Worm (Caenorhabditis elegans) whole organism, L4 larva: ENCODE data around the gene try-1.
A peak's percentile ranks its signal among the peaks of the same experiment; 100 is the strongest.

Experiments
- ceh-82 ChIP-seq: sonication (generic microtip); optimal IDR thresholded peaks from 2 replicates; lab custom pipeline; 2017; ENCODE audit warnings: missing biosample characterization, missing genetic modification characterization
- dpl-1 ChIP-seq: fragments of 150-350 bp; optimal IDR thresholded peaks from 2 replicates; lab custom pipeline; 2014; ENCODE audit warnings: missing biosample characterization, missing genetic modification reagents, missing genetic modification characterization
- lin-1 ChIP-seq: fragments of 200-800 bp; sonication (Bioruptor generic); IDR thresholded peaks from 2 replicates; pipeline ENCODE4 v1.3.6; 2022; ENCODE audit warnings: missing genetic modification reagents, missing genetic modification characterization, missing compliant biosample characterization
- madf-9 ChIP-seq: fragments of 200-800 bp; sonication (Bioruptor generic); conservative IDR thresholded peaks from 2 replicates; pipeline ENCODE4 v1.3.6; 2022; ENCODE audit warnings: missing genetic modification reagents, missing genetic modification characterization, missing compliant biosample characterization
- nhr-25 ChIP-seq: sonication (generic microtip); optimal IDR thresholded peaks from 2 replicates; lab custom pipeline; 2017; ENCODE audit warnings: missing genetic modification characterization, mild to moderate bottlenecking, missing compliant biosample characterization, antibody characterized with exemption, moderate library complexity, borderline replicate concordance; ENCODE audit not compliant: insufficient read depth
- pqm-1 ChIP-seq: sonication (generic microtip); optimal IDR thresholded peaks from 2 replicates; lab custom pipeline; 2017; ENCODE audit warnings: missing biosample characterization, missing genetic modification characterization
- tra-1 ChIP-seq: fragments of 200-800 bp; sonication (Bioruptor generic); IDR thresholded peaks from 2 replicates; pipeline ENCODE4 v1.3.6; 2022; ENCODE audit warnings: missing genetic modification reagents, missing genetic modification characterization, missing compliant biosample characterization
- unc-39 ChIP-seq: sonication (generic microtip); optimal IDR thresholded peaks from 2 replicates; lab custom pipeline; 2017; ENCODE audit warnings: missing biosample characterization, missing genetic modification characterization

DNA sequence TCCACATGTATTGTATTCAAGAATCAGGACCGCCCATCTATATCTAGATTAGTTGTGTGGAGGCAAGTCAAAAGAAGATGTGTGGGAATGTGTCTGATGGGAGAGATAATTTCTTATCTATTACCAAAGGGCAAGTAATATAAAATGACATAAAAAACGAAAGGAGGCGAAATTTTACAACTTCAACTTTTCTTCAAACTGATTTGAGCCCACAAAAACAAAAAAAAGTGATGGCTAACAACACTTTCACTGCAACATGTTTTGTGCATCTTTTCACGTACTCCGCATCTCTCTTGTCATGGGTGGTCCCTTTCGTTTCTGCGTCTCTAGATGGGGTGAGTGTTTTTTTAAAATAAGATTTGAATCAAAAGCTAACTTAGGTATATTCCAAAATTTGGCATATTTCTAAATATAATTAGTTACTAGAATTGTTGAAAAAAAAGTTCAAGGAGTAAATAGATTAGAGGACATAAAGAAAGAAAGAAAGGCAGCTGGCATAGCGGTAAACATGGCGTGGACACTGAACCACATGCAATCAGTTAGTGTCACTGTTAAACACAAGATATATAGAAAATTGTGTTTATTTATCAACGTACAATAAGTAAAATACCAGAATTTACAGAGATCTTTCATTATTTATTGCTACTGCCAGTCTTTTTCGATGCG is 7.7 kb downstream of the try-1 start, which contains the start of gene ZK546.19:
- TF ChIP-seq dpl-1 (GFP tag; lab: Kevin White, UChicago) (peak; percentile 2), unc-39 (tag; lab: Kevin White, UChicago) (no peak), tra-1 (GFP tag; lab: Robert Waterston, UW) (no peak), ceh-82 (tag; lab: Kevin White, UChicago) (no peak), lin-1 (GFP tag; lab: Robert Waterston, UW) (no peak), pqm-1 (tag; lab: Kevin White, UChicago) (peak; percentile 4), madf-9 (GFP tag; lab: Robert Waterston, UW) (no peak), nhr-25 (tag; lab: Kevin White, UChicago) (no peak)
